Fruit fly (Drosophila melanogaster): ENCODE measurements around the gene Crag.

The Crag gene

dm6 chrX:8627171-8627570 is 35.3 kb downstream of the Crag start (continued):
- TF ChIP-seq insv (GFP tag; optimal IDR thresholded peaks at IDR 0.05) (no peak), D19A (tag; optimal IDR thresholded peaks at IDR 0.05) (peak; percentile 75), B-H1 (GFP tag; IDR thresholded peaks at IDR 0.05) (peak; percentile 40; the same call in 1 of the 3 replicates), slou (GFP tag; optimal IDR thresholded peaks at IDR 0.05) (peak; percentile 5), CG5180 (GFP tag; optimal IDR thresholded peaks at IDR 0.05) (peak; percentile 8), pfk (GFP tag; optimal IDR thresholded peaks at IDR 0.05) (no peak), lov (optimal IDR thresholded peaks at IDR 0.05) (no peak), lov (GFP tag; IDR thresholded peaks at IDR 0.05) (peak; percentile 83; the same call in 2 of the 3 replicates), TFAM (GFP tag; optimal IDR thresholded peaks at IDR 0.05) (no peak), CG3995 (GFP tag; optimal IDR thresholded peaks at IDR 0.05) (no peak), Bteb2 (GFP tag; optimal IDR thresholded peaks at IDR 0.05) (no peak), CG13123 (GFP tag; optimal IDR thresholded peaks at IDR 0.05) (no peak), ham (GFP tag; IDR thresholded peaks at IDR 0.05) (no peak), dysf (GFP tag; IDR thresholded peaks at IDR 0.05) (peak; percentile 71; the same call in 2 of the 3 replicates), Drgx (GFP tag; IDR thresholded peaks at IDR 0.05) (no peak), sisA (GFP tag; IDR thresholded peaks at IDR 0.05) (peak; percentile 85), al (GFP tag; IDR thresholded peaks at IDR 0.05) (no peak), sens-2 (GFP tag; IDR thresholded peaks at IDR 0.05) (no peak; the same call in 1 of the 2 replicates), bbx (GFP tag; IDR thresholded peaks at IDR 0.05; ENCODE audit: partially characterized antibody) (no peak), CG15269 (tag; optimal IDR thresholded peaks at IDR 0.05) (no peak), zfh1 (GFP tag; IDR thresholded peaks at IDR 0.05) (peak; percentile 91), Sry-δ (GFP tag; optimal IDR thresholded peaks at IDR 0.05) (peak; percentile 13), CG5953 (GFP tag; IDR thresholded peaks at IDR 0.05) (peak; percentile 22; the same call in 1 of the 2 replicates), cwo (GFP tag; optimal IDR thresholded peaks at IDR 0.05) (no peak), CG14441 (GFP tag; IDR thresholded peaks at IDR 0.05) (no peak), CG11085 (GFP tag; IDR thresholded peaks at IDR 0.05) (no peak), mld (GFP tag; IDR thresholded peaks at IDR 0.05; ENCODE audit: partially characterized antibody) (no peak), Sox102F (GFP tag; optimal IDR thresholded peaks at IDR 0.05) (peak; percentile 69), Blimp-1 (GFP tag; optimal IDR thresholded peaks at IDR 0.05) (peak; percentile 81), her (GFP tag; optimal IDR thresholded peaks at IDR 0.05) (no peak), odd (GFP tag; optimal IDR thresholded peaks at IDR 0.05) (no peak), sd (tag; optimal IDR thresholded peaks at IDR 0.05) (no peak), CG4360 (GFP tag; IDR thresholded peaks at IDR 0.05) (peak; percentile 56), Hr51 (GFP tag; optimal IDR thresholded peaks at IDR 0.05) (peak; percentile 1 to 18), bcd (GFP tag; optimal IDR thresholded peaks at IDR 0.05) (peak; percentile 66), CG8924 (tag; optimal IDR thresholded peaks at IDR 0.05) (peak; percentile 76), YL-1 (GFP tag; optimal IDR thresholded peaks at IDR 0.05) (no peak), cad (GFP tag; optimal IDR thresholded peaks at IDR 0.05) (no peak), Awh (GFP tag; IDR thresholded peaks at IDR 0.05) (peak; percentile 62; the same call in 1 of the 2 replicates), Dfd (GFP tag; optimal IDR thresholded peaks at IDR 0.05) (no peak), Dref (GFP tag; IDR thresholded peaks at IDR 0.05) (no peak), Hr78 (GFP tag; optimal IDR thresholded peaks at IDR 0.05) (peak in 1 of 2 experiments; percentile 30), ems (GFP tag; optimal IDR thresholded peaks at IDR 0.05) (peak; percentile 48), CG31388 (GFP tag; optimal IDR thresholded peaks at IDR 0.05) (no peak), Adf1 (GFP tag; IDR thresholded peaks at IDR 0.05) (no peak), CG7963 (GFP tag; IDR thresholded peaks at IDR 0.05; ENCODE audit: partially characterized antibody) (no peak), CG17186 (GFP tag; optimal IDR thresholded peaks at IDR 0.05) (peak; percentile 53), Xrp1 (GFP tag; IDR thresholded peaks at IDR 0.05) (peak; percentile 91), BtbVII (GFP tag; optimal IDR thresholded peaks at IDR 0.05) (no peak), CG7271 (tag; optimal IDR thresholded peaks at IDR 0.05) (no peak), en (GFP tag; optimal IDR thresholded peaks at IDR 0.05) (peak; percentile 30), hth (optimal IDR thresholded peaks at IDR 0.05) (no peak)

Measured in whole organism, embryonic.